Worm (Caenorhabditis elegans) whole organism, dauer: ENCODE data around the gene clec-221.

Source experiments
- unc-62 ChIP-seq: sonication (generic microtip); optimal IDR thresholded peaks from 2 replicates; lab custom pipeline; 2017; ENCODE audit warnings: missing biosample characterization, missing genetic modification reagents, missing genetic modification characterization

clec-221 gene

DNA sequence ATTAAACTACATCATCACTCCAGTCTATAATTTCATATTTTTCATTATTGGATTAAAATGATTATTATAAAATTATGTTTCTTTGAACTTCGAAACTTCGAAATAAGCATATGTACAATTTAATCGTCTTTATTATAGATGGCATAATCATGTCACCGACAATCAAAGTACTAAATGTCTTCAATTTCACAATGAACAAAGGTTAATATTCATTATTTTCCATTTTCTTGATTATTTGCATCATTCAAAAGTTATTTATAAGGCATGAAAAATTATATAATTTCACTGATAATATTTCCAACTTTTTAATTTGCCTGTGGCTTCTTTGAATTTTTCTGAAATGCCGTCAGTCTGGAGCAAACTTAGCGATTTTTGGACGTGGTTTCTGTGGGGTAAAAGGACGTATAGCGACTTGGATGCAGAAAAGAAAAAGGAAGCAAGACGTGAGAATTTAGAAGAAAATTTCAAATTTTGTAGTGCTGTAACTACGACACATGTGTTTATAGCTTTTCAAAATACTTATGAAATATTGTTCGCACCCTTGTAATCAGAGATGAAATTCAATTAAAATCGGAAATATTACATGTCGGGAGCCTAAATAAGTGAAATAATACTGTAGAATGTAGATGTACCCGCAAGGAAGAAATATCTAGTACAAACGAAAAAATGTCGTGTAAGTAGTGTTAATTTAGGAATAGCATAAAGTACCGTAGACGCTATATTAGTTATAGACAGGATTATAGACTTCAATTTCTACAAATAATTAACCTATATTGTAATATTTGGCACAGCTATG lies 1.6 kb upstream of the clec-221 start, which contains the start of gene F17C11.13:
Gene F17C11.13, plus strand, starts transcription at position 243 of the 796 bp plus-strand sequence.
- TF ChIP-seq unc-62 (GFP tag; lab: Kevin White, UChicago): no peak

DNA sequence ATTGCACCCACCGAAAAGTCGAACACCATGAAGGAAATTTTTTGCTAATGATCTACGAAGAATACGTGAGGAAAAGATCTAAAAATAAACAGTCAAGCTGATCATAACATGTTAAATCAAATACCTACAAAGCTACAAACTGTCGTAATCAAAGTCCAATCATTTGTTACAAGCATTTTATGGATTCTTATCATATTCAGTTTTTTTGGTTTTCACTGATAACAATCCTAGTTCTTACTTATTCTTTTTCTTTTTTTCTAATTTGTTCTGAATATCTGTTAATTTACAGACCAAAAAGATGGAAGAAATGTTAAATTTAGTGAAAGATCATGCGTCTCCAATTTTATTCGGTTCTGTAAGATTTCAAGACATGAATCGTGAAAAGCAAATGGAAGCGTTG lies 598 bp upstream of the clec-221 start, which contains the start of gene F17C11.6:
Gene F17C11.6, plus strand, starts transcription at position 290 of the 400 bp plus-strand sequence.
- no peak for TF ChIP-seq unc-62 (GFP tag; lab: Kevin White, UChicago)

DNA sequence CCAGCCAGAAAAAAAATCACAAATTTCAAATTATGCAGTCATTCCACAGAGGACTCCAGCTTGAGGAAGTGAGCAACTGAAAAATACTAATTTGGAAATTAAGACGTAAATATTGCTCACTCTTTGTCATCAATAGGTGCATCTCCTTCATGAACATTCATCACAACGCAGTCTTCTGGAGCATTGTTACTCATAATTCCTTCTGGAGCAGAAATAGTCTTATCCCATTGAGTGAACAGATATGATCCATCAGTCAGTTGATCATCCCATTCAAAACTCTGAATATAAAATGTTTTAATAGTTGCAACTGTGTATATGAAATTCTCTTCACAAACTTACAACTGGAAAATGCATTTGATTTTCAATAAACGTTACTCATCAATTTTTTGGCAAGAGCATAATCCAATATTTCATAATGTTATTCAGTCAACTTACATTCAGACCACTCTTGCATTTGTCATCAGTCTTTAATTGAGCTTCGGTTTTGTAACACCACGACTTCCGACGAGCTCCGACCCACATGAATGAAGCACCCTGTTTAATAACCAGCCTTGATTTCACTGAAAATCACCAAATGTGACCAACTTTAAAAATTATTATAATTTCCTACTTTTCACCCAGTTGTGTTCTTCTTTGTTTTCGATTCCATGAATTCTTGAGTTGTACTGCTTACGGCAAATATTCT lies 621 bp downstream of the clec-221 start:
- no peak for TF ChIP-seq unc-62 (GFP tag; lab: Kevin White, UChicago)

DNA sequence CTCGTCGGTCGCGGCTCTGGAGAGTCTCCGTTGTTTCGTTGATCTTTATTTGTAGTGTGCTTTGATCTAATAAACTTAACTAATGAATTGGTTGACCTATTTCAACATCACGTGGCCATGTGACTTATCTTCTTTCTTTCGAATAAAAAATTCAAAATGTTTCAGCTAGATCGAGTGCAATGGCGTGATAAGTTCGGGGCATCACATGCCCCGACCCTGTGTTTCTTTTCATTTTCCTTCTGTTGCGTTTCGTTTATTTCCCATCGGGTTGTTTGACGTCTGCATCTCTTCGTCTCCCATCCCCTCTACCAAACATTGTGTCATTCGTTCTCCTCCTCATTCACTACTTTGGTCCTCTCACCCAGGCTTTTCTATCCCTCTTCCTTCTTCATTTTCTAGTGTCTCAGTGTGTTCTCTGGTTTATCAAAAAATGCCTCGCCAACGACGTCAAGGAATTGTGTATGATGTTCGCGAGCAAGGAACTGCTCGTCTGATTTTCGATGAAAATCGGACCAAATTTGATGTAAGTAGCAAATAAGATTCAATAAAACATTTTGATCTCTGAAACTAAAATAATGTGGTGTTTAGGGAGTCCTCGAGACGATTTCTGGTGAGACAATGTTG lies 2.5 kb downstream of the clec-221 start, which contains the start of gene F17C11.4:
Gene F17C11.4, plus strand, starts transcription at position 206 of the 624 bp plus-strand sequence.
- TF ChIP-seq unc-62 (GFP tag; lab: Kevin White, UChicago): no peak

DNA sequence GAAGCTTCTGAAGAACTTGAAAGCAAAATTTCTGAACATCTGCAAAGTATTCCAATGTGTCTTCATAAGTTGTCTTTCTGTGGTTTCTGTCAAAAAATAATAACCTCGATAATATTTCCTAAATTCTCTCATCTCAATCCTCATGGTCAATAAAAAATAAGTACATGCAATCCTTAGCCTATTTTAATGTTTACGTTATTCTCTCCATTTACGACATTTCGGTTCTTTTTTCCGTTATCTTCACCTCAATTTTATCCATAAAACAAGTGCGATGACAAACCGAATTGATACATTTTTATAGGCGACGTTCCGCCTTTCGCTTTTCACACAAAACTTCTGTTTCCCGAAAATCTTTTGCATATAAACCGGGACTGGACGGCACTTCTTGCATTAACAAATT lies 4.7 kb downstream of the clec-221 start, which contains the start of gene col-153:
Gene col-153, plus strand, starts transcription at position 301 of the 400 bp plus-strand sequence.
- no peak for TF ChIP-seq unc-62 (GFP tag; lab: Kevin White, UChicago)

DNA sequence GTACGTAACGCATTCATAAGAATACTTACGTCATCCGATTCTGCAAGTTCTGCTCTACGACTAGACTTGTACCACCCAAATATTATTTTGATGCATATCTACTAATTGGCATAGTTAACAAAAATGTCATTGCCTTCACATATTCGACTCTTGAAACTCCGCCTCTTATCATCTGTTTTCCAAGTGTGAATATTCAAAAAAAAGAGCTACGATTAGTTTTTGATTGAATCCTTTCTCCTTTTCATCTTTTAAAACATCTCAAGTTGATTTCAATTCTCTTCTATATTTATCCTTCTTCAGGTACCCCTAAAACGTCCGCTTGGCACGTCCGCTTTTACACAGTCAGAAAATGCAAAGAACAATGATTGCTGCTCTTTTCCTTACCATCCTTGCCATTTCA lies 6.3 kb downstream of the clec-221 start, which contains the start of gene F17C11.2:
Gene F17C11.2, plus strand, starts transcription at position 301 of the 400 bp plus-strand sequence.
- TF ChIP-seq unc-62 (GFP tag; lab: Kevin White, UChicago): no peak

DNA sequence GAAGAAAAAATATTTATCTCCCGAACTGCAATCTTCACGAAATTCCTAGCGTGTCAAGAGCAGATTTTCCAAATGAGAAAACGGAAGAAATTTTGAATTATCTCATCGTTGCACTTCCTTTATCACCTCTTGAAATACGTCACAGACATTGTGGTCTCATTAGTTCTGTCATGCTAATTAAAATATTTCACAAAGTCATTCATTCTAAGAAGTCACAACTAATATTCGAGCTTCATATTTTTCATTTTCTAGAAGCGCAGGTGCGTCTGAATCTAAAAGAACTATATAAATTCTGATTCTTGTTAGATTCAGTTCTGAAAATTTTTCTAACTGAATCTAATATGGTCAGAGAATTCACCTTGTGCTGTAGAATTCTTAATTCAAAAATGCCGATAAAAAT lies 7.0 kb downstream of the clec-221 start:
- TF ChIP-seq unc-62 (GFP tag; lab: Kevin White, UChicago): no peak

DNA sequence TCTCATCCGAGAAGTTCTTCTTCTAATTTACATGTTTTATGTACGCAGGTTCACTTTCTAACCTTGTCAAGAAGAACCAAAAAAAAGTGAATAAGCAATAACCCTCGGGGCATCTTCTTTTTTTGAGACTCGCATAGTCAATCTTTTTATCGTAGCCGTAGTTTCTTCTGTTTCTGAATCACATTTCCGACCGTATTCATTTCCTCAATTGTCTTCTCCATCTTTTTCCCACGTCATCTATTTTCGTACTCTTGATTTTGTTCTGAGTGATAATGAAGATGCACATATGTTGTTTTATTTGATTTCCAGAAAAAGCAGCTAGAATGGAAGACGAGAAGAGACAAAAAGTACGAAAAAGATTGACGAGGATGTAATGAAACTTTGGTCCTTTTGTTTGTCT lies 9.3 kb downstream of the clec-221 start:
- no peak for TF ChIP-seq unc-62 (GFP tag; lab: Kevin White, UChicago)

DNA sequence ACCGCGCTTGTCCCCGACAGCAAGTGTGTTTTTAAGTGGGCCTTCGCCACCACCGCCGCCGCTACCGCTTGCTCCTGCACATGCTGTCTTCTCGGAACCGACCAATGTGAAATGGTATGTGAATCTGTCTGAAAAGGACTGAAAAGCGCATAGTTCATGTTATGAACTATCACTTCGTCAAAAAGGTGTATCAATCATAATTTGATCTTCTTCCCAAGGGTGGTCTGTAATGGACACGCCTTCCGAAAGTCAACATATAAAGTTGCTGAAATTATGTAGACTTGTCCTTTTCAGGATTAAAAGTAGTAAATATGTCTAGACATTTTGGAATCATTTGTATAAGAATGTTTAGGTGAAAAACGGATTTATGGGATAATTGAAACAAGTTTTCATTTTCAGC lies 12.1 kb downstream of the clec-221 start, which contains the start of gene zip-9:
Gene zip-9, plus strand, starts transcription at position 301 of the 400 bp plus-strand sequence.
- TF ChIP-seq unc-62 (GFP tag; lab: Kevin White, UChicago): no peak

DNA sequence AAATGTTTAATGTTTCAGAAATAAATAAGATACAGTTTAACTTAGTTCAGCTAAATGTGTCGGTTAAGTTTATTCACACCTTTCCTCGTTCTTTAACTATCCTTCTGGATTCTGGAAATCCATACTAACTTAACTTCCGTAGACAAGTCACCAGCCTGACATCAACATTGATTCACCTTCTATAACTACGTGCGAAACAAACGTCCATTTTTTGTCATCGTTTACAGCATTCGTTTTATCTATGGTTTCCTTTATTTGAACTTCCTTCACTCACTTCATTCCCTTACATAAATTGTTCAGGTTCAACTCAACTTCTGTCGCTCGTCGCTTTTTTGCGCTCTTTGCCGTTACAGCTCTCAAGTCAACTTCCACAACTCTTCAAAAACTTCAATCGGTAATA lies 13.1 kb downstream of the clec-221 start, which contains the start of gene F17C11.26:
Gene F17C11.26, plus strand, starts transcription at position 301 of the 400 bp plus-strand sequence.
- TF ChIP-seq unc-62 (GFP tag; lab: Kevin White, UChicago): no peak

DNA sequence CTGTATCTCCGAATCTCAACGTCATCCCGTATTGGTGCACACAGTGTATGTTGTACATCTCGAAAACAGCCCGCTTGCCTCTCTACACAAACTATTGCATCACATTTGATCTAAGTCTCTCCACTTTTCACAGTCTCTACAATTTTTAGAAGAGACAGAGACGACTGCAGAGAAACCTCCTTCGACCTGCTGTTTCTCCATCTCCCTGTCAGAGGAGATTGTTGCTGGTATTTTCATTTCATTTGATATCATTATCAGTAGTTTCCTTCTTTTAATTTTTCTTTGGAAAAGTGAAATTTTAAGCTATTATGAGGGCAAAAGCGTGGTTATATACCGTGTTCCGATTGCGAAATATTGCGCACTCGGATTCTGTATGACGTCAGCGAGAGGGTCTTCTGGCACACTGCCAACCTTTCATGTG lies 13.7 kb downstream of the clec-221 start:
- no peak for TF ChIP-seq unc-62 (GFP tag; lab: Kevin White, UChicago)

DNA sequence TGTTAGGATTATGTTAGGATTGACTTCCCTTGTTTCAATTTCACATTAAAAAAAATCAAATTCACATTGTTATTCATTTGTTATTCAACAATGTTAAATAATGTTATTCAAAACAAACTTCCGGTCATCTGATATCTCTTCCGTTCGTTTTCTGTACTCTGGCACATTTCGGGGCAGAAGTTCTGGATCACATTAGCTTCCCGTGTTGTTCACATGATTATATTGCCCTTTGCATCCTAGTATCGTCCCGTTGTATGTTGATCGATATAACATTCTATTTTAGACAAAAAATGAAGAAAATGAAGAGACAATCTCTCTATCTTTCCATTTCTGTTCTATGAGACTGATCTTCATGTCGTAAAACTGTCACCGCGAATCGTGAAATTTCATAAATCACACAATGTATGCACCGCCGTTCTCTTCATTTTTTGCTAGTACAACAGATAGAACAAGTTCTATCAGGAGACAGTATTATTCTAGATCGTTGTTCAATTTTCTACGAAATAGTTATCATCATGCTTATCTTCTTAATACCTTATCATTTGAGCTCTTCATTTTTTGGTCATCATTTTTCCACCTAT lies 14.2 kb downstream of the clec-221 start:
- TF ChIP-seq unc-62 (GFP tag; lab: Kevin White, UChicago): no peak

DNA sequence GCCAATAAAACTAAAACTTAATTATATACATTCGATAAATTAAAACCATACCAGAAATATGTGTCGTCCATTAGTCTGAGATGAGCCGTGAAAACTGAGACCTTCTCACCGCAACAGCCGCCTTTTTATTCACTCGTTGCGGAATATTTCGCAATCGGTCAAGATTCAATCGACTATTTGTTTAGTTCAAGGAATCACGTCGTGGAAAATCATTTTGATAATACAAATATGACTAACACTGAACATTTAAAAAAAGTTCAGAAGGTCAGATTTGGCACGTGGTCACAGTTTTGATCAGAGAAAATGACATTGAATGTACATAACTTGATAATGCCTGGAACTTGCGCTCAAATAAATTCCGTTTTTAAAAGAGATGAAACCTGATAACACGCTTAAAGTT lies 15.5 kb downstream of the clec-221 start, which contains the start of gene F17C11.11:
Gene F17C11.11, minus strand, starts transcription at position 79 of the 400 bp plus-strand sequence.
- TF ChIP-seq unc-62 (GFP tag; lab: Kevin White, UChicago): no peak

DNA sequence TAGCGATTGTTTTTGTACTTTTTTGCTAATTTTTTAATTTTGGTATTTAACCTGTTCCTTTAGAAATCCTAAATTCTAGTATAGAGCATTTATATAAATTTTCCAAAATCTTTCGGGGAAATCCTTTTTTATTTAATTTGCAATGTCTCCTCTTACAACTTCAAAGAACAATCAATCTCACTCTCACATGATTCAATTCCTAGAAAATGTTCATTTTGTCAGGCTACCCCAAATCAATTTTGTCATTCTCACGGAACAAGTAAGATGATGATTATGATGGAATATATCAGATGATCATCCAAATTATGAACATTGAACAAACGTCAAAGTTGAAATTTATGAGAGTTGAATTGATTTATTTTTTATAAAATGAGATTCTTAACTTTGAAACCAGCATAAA lies 16.9 kb downstream of the clec-221 start:
- no peak for TF ChIP-seq unc-62 (GFP tag; lab: Kevin White, UChicago)

DNA sequence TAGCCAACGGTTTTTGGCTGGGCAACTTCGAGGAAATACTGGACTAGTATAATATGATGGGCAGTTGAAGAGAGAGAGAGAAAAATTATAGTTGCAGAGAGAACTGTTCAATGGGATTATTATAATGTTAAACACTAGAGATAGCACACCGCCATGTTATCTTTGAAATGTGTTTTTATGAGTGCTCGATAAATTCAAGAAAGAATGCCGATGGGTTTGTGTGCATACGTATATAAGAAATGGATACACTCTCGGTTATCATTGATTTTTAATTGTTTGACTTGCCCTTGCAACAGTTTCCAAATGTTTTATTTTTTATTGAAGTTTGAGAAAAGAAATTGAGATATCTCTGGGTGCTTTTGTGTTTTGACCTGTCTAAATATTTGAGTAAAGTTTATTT lies 17.6 kb downstream of the clec-221 start, which contains the start of gene F17C11.12:
Gene F17C11.12, minus strand, starts transcription at position 240 of the 400 bp plus-strand sequence.
- TF ChIP-seq unc-62 (GFP tag; lab: Kevin White, UChicago): no peak
